Worm (Caenorhabditis elegans) whole organism, L1 larva: ENCODE data around the gene orc-4.

Experiments
- aha-1 ChIP-seq: fragments of 150-350 bp; optimal IDR thresholded peaks from 2 replicates; lab custom pipeline; 2014; ENCODE audit warnings: missing biosample characterization, missing genetic modification characterization
- aly-2 ChIP-seq: fragments of 150-350 bp; optimal IDR thresholded peaks from 2 replicates; lab custom pipeline; 2014; ENCODE audit warnings: missing biosample characterization, missing genetic modification characterization
- blmp-1 ChIP-seq: fragments of 150-350 bp; optimal IDR thresholded peaks from 2 replicates; lab custom pipeline; 2014; ENCODE audit warnings: missing biosample characterization, missing genetic modification characterization
- ceh-63 ChIP-seq: fragments of 200-800 bp; sonication (Bioruptor generic); optimal IDR thresholded peaks from 2 replicates; lab custom pipeline; 2018; ENCODE audit warnings: mild to moderate bottlenecking, missing genetic modification characterization, missing compliant biosample characterization
- ceh-8 ChIP-seq: fragments of 200-800 bp; sonication (Bioruptor generic); optimal IDR thresholded peaks from 2 replicates; lab custom pipeline; 2018; ENCODE audit warnings: mild to moderate bottlenecking, missing genetic modification characterization, moderate library complexity, missing compliant biosample characterization
- ceh-90 ChIP-seq: sonication (generic microtip); optimal IDR thresholded peaks from 2 replicates; lab custom pipeline; 2016; ENCODE audit warnings: missing genetic modification characterization, missing compliant biosample characterization
- dpl-1 ChIP-seq, 3 experiments: fragments of 150-350 bp in 2 of 3; sonication (generic microtip) in 1 of 3; optimal IDR thresholded peaks; 2 replicates each; lab custom pipeline; 2014 to 2017; ENCODE audit warnings: missing biosample characterization in 3 of 3, missing genetic modification characterization in 3 of 3, missing genetic modification reagents in 3 of 3
- dsc-1 ChIP-seq: sonication (generic microtip); optimal IDR thresholded peaks from 2 replicates; lab custom pipeline; 2016; ENCODE audit warnings: mild to moderate bottlenecking, missing genetic modification characterization, missing compliant biosample characterization
- efl-1 ChIP-seq, 4 experiments: fragments of 150-350 bp; optimal IDR thresholded peaks in 3 of 4; peaks in 1 of 4; 1 replicate in 1 of 4; 2 replicates in 3 of 4; lab custom pipeline; 2014; ENCODE audit warnings: missing biosample characterization in 2 of 4, missing genetic modification characterization in 2 of 4, missing genetic modification reagents in 2 of 4
- egl-13 ChIP-seq: sonication (generic microtip); optimal IDR thresholded peaks from 2 replicates; lab custom pipeline; 2016; ENCODE audit warnings: missing genotype, missing genetic modification reagents, missing genetic modification characterization, missing compliant biosample characterization
- egl-27 ChIP-seq, 2 experiments: fragments of 150-350 bp in 1 of 2; sonication (generic microtip); optimal IDR thresholded peaks; 3 replicates each; lab custom pipeline; 2017 to 2018; ENCODE audit warnings: missing biosample characterization in 2 of 2, missing genetic modification characterization in 2 of 2, missing genetic modification reagents in 2 of 2
- elt-3 ChIP-seq, 6 experiments: fragments of 150-350 bp in 1 of 6; sonication (generic microtip); optimal IDR thresholded peaks; 2 replicates each; lab custom pipeline; 2017 to 2018; ENCODE audit warnings: missing biosample characterization in 6 of 6, missing genetic modification characterization in 6 of 6, inconsistent platforms in 1 of 6
- fkh-8 ChIP-seq: sonication (generic microtip); optimal IDR thresholded peaks from 2 replicates; lab custom pipeline; 2016; ENCODE audit warnings: mild to moderate bottlenecking, missing genetic modification characterization, missing compliant biosample characterization
- fos-1 ChIP-seq: fragments of 150-350 bp; optimal IDR thresholded peaks from 2 replicates; lab custom pipeline; 2014; ENCODE audit warnings: missing biosample characterization, missing genetic modification characterization
- jun-1 ChIP-seq: fragments of 150-350 bp; optimal IDR thresholded peaks from 2 replicates; lab custom pipeline; 2014; ENCODE audit warnings: missing biosample characterization, missing genetic modification reagents, missing genetic modification characterization
- lin-13 ChIP-seq: fragments of 150-350 bp; optimal IDR thresholded peaks from 2 replicates; lab custom pipeline; 2014; ENCODE audit warnings: missing biosample characterization, missing genetic modification reagents, missing genetic modification characterization
- lin-14 ChIP-seq: fragments of 200-800 bp; sonication (Bioruptor generic); optimal IDR thresholded peaks from 2 replicates; lab custom pipeline; 2018; ENCODE audit warnings: mild to moderate bottlenecking, missing genetic modification characterization, moderate library complexity, missing compliant biosample characterization
- lin-15B ChIP-seq: fragments of 150-350 bp; sonication (generic microtip); optimal IDR thresholded peaks from 3 replicates; lab custom pipeline; 2014; ENCODE audit warnings: missing biosample characterization, missing genetic modification characterization
- mab-9 ChIP-seq: fragments of 200-800 bp; sonication (Bioruptor generic); IDR thresholded peaks from 2 replicates; pipeline ENCODE4 v1.3.6; 2022; ENCODE audit warnings: missing genetic modification reagents, missing genetic modification characterization, missing compliant biosample characterization
- mdl-1 ChIP-seq, 2 experiments: fragments of 150-350 bp; optimal IDR thresholded peaks; 2 replicates each; lab custom pipeline; 2014 to 2017; ENCODE audit warnings: missing biosample characterization in 2 of 2, missing genetic modification characterization in 2 of 2, inconsistent platforms in 1 of 2
- mef-2 ChIP-seq: fragments of 150-350 bp; optimal IDR thresholded peaks from 2 replicates; lab custom pipeline; 2014; ENCODE audit warnings: missing biosample characterization, missing genetic modification characterization
- mep-1 ChIP-seq: fragments of 150-350 bp; optimal IDR thresholded peaks from 2 replicates; lab custom pipeline; 2014; ENCODE audit warnings: missing biosample characterization, missing genetic modification characterization
- nhr-19 ChIP-seq: fragments of 200-800 bp; sonication (Bioruptor generic); conservative IDR thresholded peaks from 2 replicates; pipeline ENCODE4 v1.3.6; 2022; ENCODE audit warnings: missing genetic modification characterization, missing compliant biosample characterization
- nhr-20 ChIP-seq: sonication (generic microtip); optimal IDR thresholded peaks from 2 replicates; lab custom pipeline; 2016; ENCODE audit warnings: mild to moderate bottlenecking, missing genetic modification characterization, missing compliant biosample characterization
- nhr-28 ChIP-seq: fragments of 150-350 bp; optimal IDR thresholded peaks from 2 replicates; lab custom pipeline; 2014; ENCODE audit warnings: missing biosample characterization, missing genetic modification characterization
- nhr-47 ChIP-seq: sonication (generic microtip); optimal IDR thresholded peaks from 2 replicates; lab custom pipeline; 2016; ENCODE audit warnings: mild to moderate bottlenecking, missing genetic modification characterization, moderate library complexity, missing compliant biosample characterization
- nhr-71 ChIP-seq: sonication (generic microtip); optimal IDR thresholded peaks from 2 replicates; lab custom pipeline; 2016; ENCODE audit warnings: mild to moderate bottlenecking, missing genetic modification characterization, moderate library complexity, missing compliant biosample characterization
- nhr-77 ChIP-seq: fragments of 150-350 bp; optimal IDR thresholded peaks from 2 replicates; lab custom pipeline; 2014; ENCODE audit warnings: missing biosample characterization, missing genetic modification characterization
- nhr-84 ChIP-seq: sonication (generic microtip); optimal IDR thresholded peaks from 2 replicates; lab custom pipeline; 2017; ENCODE audit warnings: missing biosample characterization, missing genetic modification characterization
- nhr-85 ChIP-seq: sonication (generic microtip); peaks from one replicate; lab custom pipeline; 2016; ENCODE audit warnings: missing genetic modification characterization, inconsistent platforms, missing compliant biosample characterization
- pqm-1 ChIP-seq: sonication (generic microtip); optimal IDR thresholded peaks from 3 replicates; lab custom pipeline; 2017; ENCODE audit warnings: missing biosample characterization, missing genetic modification characterization
- rnt-1 ChIP-seq: sonication (generic microtip); optimal IDR thresholded peaks from 2 replicates; lab custom pipeline; 2016; ENCODE audit warnings: mild to moderate bottlenecking, missing genetic modification characterization, moderate library complexity, missing compliant biosample characterization
- skn-1 ChIP-seq: fragments of 150-350 bp; optimal IDR thresholded peaks from 2 replicates; lab custom pipeline; 2014; ENCODE audit warnings: missing biosample characterization, missing genetic modification characterization
- snpc-4 ChIP-seq: fragments of 150-350 bp; optimal IDR thresholded peaks from 2 replicates; lab custom pipeline; 2014; ENCODE audit warnings: missing biosample characterization, missing genetic modification characterization
- snu-23 ChIP-seq: sonication (generic microtip); optimal IDR thresholded peaks from 2 replicates; lab custom pipeline; 2016; ENCODE audit warnings: missing genetic modification characterization, missing compliant biosample characterization
- tbx-2 ChIP-seq: sonication (generic microtip); optimal IDR thresholded peaks from 2 replicates; lab custom pipeline; 2016; ENCODE audit warnings: missing genetic modification characterization, missing compliant biosample characterization
- tlp-1 ChIP-seq: fragments of 150-350 bp; optimal IDR thresholded peaks from 2 replicates; lab custom pipeline; 2014; ENCODE audit warnings: missing biosample characterization, missing genetic modification characterization
- unc-130 ChIP-seq: fragments of 150-350 bp; optimal IDR thresholded peaks from 2 replicates; lab custom pipeline; 2017; ENCODE audit warnings: missing biosample characterization, missing genetic modification characterization, inconsistent platforms
- unc-30 ChIP-seq: sonication (generic microtip); optimal IDR thresholded peaks from 2 replicates; lab custom pipeline; 2017; ENCODE audit warnings: missing biosample characterization, missing genetic modification characterization
- unc-86 ChIP-seq: sonication (generic microtip); optimal IDR thresholded peaks from 2 replicates; lab custom pipeline; 2016; ENCODE audit warnings: missing genetic modification characterization, missing compliant biosample characterization
- vab-15 ChIP-seq: sonication (generic microtip); optimal IDR thresholded peaks from 2 replicates; lab custom pipeline; 2017; ENCODE audit warnings: missing genotype, mild to moderate bottlenecking, missing genetic modification characterization, missing compliant biosample characterization
- ztf-11 ChIP-seq, 2 experiments: sonication (generic microtip); optimal IDR thresholded peaks; 2 replicates each; lab custom pipeline; 2016 to 2017; ENCODE audit warnings: missing genetic modification characterization in 2 of 2, missing biosample characterization in 1 of 2, missing compliant biosample characterization in 1 of 2
- ztf-4 ChIP-seq: fragments of 150-350 bp; optimal IDR thresholded peaks from 2 replicates; lab custom pipeline; 2014; ENCODE audit warnings: missing biosample characterization, missing genetic modification characterization

Gene orc-4

ce11 chrIII:10629795-10630194 is 16.2 kb upstream of the orc-4 start:
- TF ChIP-seq mep-1 (tag; lab: Kevin White, UChicago): peak; percentile 11
- TF ChIP-seq lin-15B (tag; lab: Kevin White, UChicago): no peak
- TF ChIP-seq nhr-85 (tag; lab: Kevin White, UChicago): peak; percentile 76
- no peak for TF ChIP-seq mdl-1 (tag; optimal IDR thresholded peaks at IDR 0.05; lab: Kevin White, UChicago)
- TF ChIP-seq nhr-84 (tag; lab: Kevin White, UChicago): no peak
- TF ChIP-seq aly-2 (tag; lab: Kevin White, UChicago): no peak
- no peak for TF ChIP-seq nhr-77 (tag; lab: Kevin White, UChicago)
- no peak for TF ChIP-seq egl-27 (tag; optimal IDR thresholded peaks at IDR 0.05; lab: Kevin White, UChicago)
- TF ChIP-seq nhr-47 (tag; lab: Kevin White, UChicago): peak; percentile 2
- TF ChIP-seq elt-3 (tag; optimal IDR thresholded peaks at IDR 0.05; lab: Kevin White, UChicago): no peak
- TF ChIP-seq mef-2 (tag; lab: Kevin White, UChicago): no peak

DNA sequence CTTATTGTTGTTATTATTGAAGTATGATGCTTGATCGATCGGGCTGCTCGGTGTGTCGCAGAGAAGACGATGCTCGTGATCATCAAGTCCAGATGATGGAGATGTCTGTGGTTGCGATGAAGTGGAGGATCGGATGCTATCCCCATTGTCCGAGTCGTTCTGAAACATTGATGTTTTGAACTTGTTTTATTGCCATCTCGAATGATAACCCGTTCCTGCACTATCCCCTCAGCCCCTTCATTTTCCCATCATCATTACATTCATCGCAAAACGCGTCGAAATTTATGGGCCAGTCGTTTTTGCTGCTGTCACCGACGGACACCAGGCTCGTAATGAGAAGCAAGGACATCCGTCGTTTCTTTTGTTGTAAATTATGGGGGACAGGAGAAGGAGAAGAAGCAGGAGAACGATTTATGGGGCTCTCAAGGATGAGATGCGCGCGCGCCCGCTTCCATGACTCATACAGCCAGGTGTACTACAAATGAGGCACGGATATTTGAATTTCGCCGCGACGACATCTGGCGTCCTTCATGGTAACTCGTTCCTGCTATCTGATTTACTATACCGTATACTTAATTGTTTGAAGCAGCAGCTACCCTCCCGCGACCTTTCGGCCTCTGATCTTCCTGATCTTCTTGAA is 14.0 kb upstream of the orc-4 start:
- TF ChIP-seq nhr-47 (tag; lab: Kevin White, UChicago) (no peak), ztf-4 (tag; lab: Kevin White, UChicago) (no peak), efl-1 (optimal IDR thresholded peaks at IDR 0.05; lab: Kevin White, UChicago) (no peak), efl-1 (GFP tag; optimal IDR thresholded peaks at IDR 0.05 in 1 of 2; lab: Kevin White, UChicago) (no peak), blmp-1 (no peak), pqm-1 (no peak), nhr-85 (tag; lab: Kevin White, UChicago) (no peak), egl-27 (tag; optimal IDR thresholded peaks at IDR 0.05; lab: Kevin White, UChicago) (no peak), aly-2 (tag; lab: Kevin White, UChicago) (no peak), tbx-2 (peak; percentile 66), snu-23 (GFP tag; lab: Kevin White, UChicago) (no peak), vab-15 (tag; lab: Kevin White, UChicago) (no peak), tlp-1 (tag; lab: Kevin White, UChicago) (no peak), dpl-1 (GFP tag; optimal IDR thresholded peaks at IDR 0.05; lab: Kevin White, UChicago) (no peak), nhr-19 (GFP tag; lab: Robert Waterston, UW) (no peak), ztf-11 (tag; optimal IDR thresholded peaks at IDR 0.05; lab: Kevin White, UChicago) (peak in 1 of 2 experiments; percentile 90), unc-130 (tag; lab: Kevin White, UChicago) (no peak), unc-86 (tag; lab: Kevin White, UChicago) (peak; percentile 25), ceh-90 (no peak), lin-15B (tag; lab: Kevin White, UChicago) (no peak), ceh-63 (GFP tag; lab: Kevin White, UChicago) (no peak), unc-30 (tag; lab: Kevin White, UChicago) (no peak), fos-1 (tag; lab: Kevin White, UChicago) (no peak), nhr-28 (tag; lab: Kevin White, UChicago) (no peak), nhr-20 (tag; lab: Kevin White, UChicago) (no peak)

- TF ChIP-seq snu-23 (GFP tag; lab: Kevin White, UChicago) (peak; percentile 24), rnt-1 (peak; percentile 10), jun-1 (tag; lab: Kevin White, UChicago) (peak; percentile 26), nhr-77 (tag; lab: Kevin White, UChicago) (no peak), mdl-1 (tag; optimal IDR thresholded peaks at IDR 0.05; lab: Kevin White, UChicago) (no peak), aha-1 (no peak), mab-9 (GFP tag; lab: Robert Waterston, UW) (no peak), unc-86 (tag; lab: Kevin White, UChicago) (no peak), nhr-85 (tag; lab: Kevin White, UChicago) (peak; percentile 86), nhr-20 (tag; lab: Kevin White, UChicago) (peak; percentile 9), snpc-4 (tag; lab: Kevin White, UChicago) (no peak), egl-13 (tag; lab: Kevin White, UChicago) (no peak), lin-14 (GFP tag; lab: Kevin White, UChicago) (peak; percentile 72), lin-13 (no peak), efl-1 (optimal IDR thresholded peaks at IDR 0.05; lab: Kevin White, UChicago) (no peak), efl-1 (GFP tag; optimal IDR thresholded peaks at IDR 0.05 in 1 of 2; lab: Kevin White, UChicago) (peak in 1 of 2 experiments; percentile 57), elt-3 (tag; optimal IDR thresholded peaks at IDR 0.05; lab: Kevin White, UChicago) (peak in 1 of 6 experiments; percentile 0), fkh-8 (tag; lab: Kevin White, UChicago) (peak; percentile 38), nhr-19 (GFP tag; lab: Robert Waterston, UW) (0 out of 2 replicates have a peak, but pooled peaks have one; percentile 7), ceh-8 (GFP tag; lab: Kevin White, UChicago) (peak; percentile 89), skn-1 (tag; lab: Kevin White, UChicago) (no peak), dsc-1 (tag; lab: Kevin White, UChicago) (no peak), unc-130 (tag; lab: Kevin White, UChicago) (no peak), blmp-1 (peak; percentile 37), nhr-71 (peak; percentile 52), ztf-4 (tag; lab: Kevin White, UChicago) (peak; percentile 24)
These were observed 13.2 kb upstream of the orc-4 start, which contains the start of gene Y39A1A.10 for ce11 chrIII:10632590-10633402. Gene Y39A1A.10 (plus strand): TSS chrIII:10632728.
